Worm (Caenorhabditis elegans): ENCODE measurements around the gene aagr-4.

DNA sequence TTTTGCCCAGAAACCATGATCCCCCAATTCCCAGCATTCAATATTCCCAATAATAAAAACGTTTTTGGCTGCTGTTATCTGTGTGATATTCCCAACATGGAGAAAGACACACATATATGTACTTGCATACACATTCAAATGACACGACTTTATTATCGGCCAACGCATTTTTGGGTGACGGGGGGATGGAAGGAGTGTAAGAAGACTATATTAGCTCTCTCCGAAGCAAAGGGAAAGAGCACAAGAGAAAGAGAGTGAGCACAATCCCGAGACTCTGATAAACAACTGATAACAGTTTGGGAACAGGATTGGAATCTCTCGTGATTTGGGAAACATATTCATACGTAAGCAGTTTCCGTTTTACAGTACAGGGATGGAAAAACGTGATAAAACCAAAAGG is 20.0 kb upstream of the aagr-4 start:
- TF ChIP-seq nhr-77 (tag; optimal IDR thresholded peaks at IDR 0.05) = no peak
- TF ChIP-seq nhr-10 (tag; optimal IDR thresholded peaks at IDR 0.05) = no peak
- no peak for TF ChIP-seq zag-1 (tag; optimal IDR thresholded peaks at IDR 0.05)
- TF ChIP-seq ztf-11 (tag; optimal IDR thresholded peaks at IDR 0.05) = no peak
- TF ChIP-seq lsy-2 (tag; optimal IDR thresholded peaks at IDR 0.05) = no peak
- TF ChIP-seq ceh-82 (tag; optimal IDR thresholded peaks at IDR 0.05) = no peak
- TF ChIP-seq aly-2 (tag; optimal IDR thresholded peaks at IDR 0.05) = no peak
